Worm (Caenorhabditis elegans) whole organism, L2 larva: ENCODE measurements around the gene C45G9.10.

Experiments
- C34F6.9 ChIP-seq: fragments of 150-350 bp; optimal IDR thresholded peaks from 2 replicates; lab custom pipeline; 2014; ENCODE audit warnings: missing biosample characterization, missing genetic modification characterization
- F13H6.1 ChIP-seq: sonication (generic microtip); optimal IDR thresholded peaks from 2 replicates; lab custom pipeline; 2016; ENCODE audit warnings: missing genetic modification characterization, missing compliant biosample characterization
- R02D3.7 ChIP-seq: fragments of 150-350 bp; optimal IDR thresholded peaks from 2 replicates; lab custom pipeline; 2014; ENCODE audit warnings: missing biosample characterization, missing genetic modification characterization
- ZK546.5 ChIP-seq: sonication (generic microtip); optimal IDR thresholded peaks from 2 replicates; lab custom pipeline; 2017; ENCODE audit warnings: missing biosample characterization, missing genetic modification characterization
- alr-1 ChIP-seq: fragments of 150-350 bp; optimal IDR thresholded peaks from 2 replicates; lab custom pipeline; 2014; ENCODE audit warnings: missing biosample characterization, missing genetic modification characterization
- aly-2 ChIP-seq: fragments of 150-350 bp; optimal IDR thresholded peaks from 2 replicates; lab custom pipeline; 2014; ENCODE audit warnings: missing biosample characterization, missing genetic modification characterization
- ama-1 ChIP-seq: fragments of 150-350 bp; optimal IDR thresholded peaks from 2 replicates; lab custom pipeline; 2018; ENCODE audit warnings: inconsistent platforms
- blmp-1 ChIP-seq: sonication (generic microtip); optimal IDR thresholded peaks from 2 replicates; lab custom pipeline; 2017; ENCODE audit warnings: missing genetic modification characterization, mild to moderate bottlenecking, missing compliant biosample characterization, antibody characterized with exemption, moderate library complexity; ENCODE audit not compliant: insufficient read depth
- ceh-82 ChIP-seq: fragments of 150-350 bp; optimal IDR thresholded peaks from 2 replicates; lab custom pipeline; 2014; ENCODE audit warnings: missing biosample characterization, missing genetic modification characterization
- crh-2 ChIP-seq: sonication (generic microtip); optimal IDR thresholded peaks from 2 replicates; lab custom pipeline; 2017; ENCODE audit warnings: missing biosample characterization, missing genetic modification characterization
- dmd-4 ChIP-seq: sonication (generic microtip); optimal IDR thresholded peaks from 2 replicates; lab custom pipeline; 2017; ENCODE audit warnings: missing biosample characterization, missing genetic modification characterization
- egl-27 ChIP-seq: sonication (generic microtip); optimal IDR thresholded peaks from 3 replicates; lab custom pipeline; 2017; ENCODE audit warnings: missing biosample characterization, missing genetic modification reagents, missing genetic modification characterization
- elt-1 ChIP-seq: fragments of 150-350 bp; optimal IDR thresholded peaks from 2 replicates; lab custom pipeline; 2014; ENCODE audit warnings: missing biosample characterization, missing genetic modification characterization
- elt-3 ChIP-seq: sonication (generic microtip); optimal IDR thresholded peaks from 2 replicates; lab custom pipeline; 2017; ENCODE audit warnings: missing biosample characterization, missing genetic modification characterization
- fos-1 ChIP-seq: fragments of 150-350 bp; optimal IDR thresholded peaks from 2 replicates; lab custom pipeline; 2014; ENCODE audit warnings: missing biosample characterization, missing genetic modification characterization
- gmeb-1 ChIP-seq: fragments of 150-350 bp; optimal IDR thresholded peaks from 2 replicates; lab custom pipeline; 2014; ENCODE audit warnings: missing biosample characterization, missing genetic modification characterization
- lin-11 ChIP-seq: fragments of 150-350 bp; sonication (generic microtip); optimal IDR thresholded peaks from 2 replicates; lab custom pipeline; 2014; ENCODE audit warnings: missing biosample characterization, missing genetic modification characterization, inconsistent platforms, mixed read lengths
- lin-13 ChIP-seq: fragments of 150-350 bp; optimal IDR thresholded peaks from 2 replicates; lab custom pipeline; 2014; ENCODE audit warnings: missing biosample characterization, missing genetic modification reagents, missing genetic modification characterization
- lin-39 ChIP-seq: fragments of 150-350 bp; optimal IDR thresholded peaks from 2 replicates; lab custom pipeline; 2014; ENCODE audit warnings: missing biosample characterization, missing genetic modification reagents, missing genetic modification characterization
- lsy-2 ChIP-seq, 2 experiments: fragments of 150-350 bp in 1 of 2; sonication (generic microtip) in 1 of 2; optimal IDR thresholded peaks; 2 replicates each; lab custom pipeline; 2014 to 2017; ENCODE audit warnings: missing biosample characterization in 2 of 2, missing genetic modification characterization in 2 of 2
- mbf-1 ChIP-seq: sonication (generic microtip); optimal IDR thresholded peaks from 2 replicates; lab custom pipeline; 2017; ENCODE audit warnings: missing biosample characterization, missing genetic modification characterization
- nhr-10 ChIP-seq: sonication (generic microtip); optimal IDR thresholded peaks from 2 replicates; lab custom pipeline; 2017; ENCODE audit warnings: missing biosample characterization, missing genetic modification characterization
- nhr-11 ChIP-seq: fragments of 150-350 bp; optimal IDR thresholded peaks from 2 replicates; lab custom pipeline; 2014; ENCODE audit warnings: missing biosample characterization, missing genetic modification characterization
- nhr-12 ChIP-seq: fragments of 150-350 bp; optimal IDR thresholded peaks from 2 replicates; lab custom pipeline; 2014; ENCODE audit warnings: missing biosample characterization, missing genetic modification characterization
- nhr-129 ChIP-seq: fragments of 150-350 bp; optimal IDR thresholded peaks from 2 replicates; lab custom pipeline; 2014; ENCODE audit warnings: missing biosample characterization, missing genetic modification characterization
- nhr-21 ChIP-seq: fragments of 150-350 bp; optimal IDR thresholded peaks from 2 replicates; lab custom pipeline; 2014; ENCODE audit warnings: missing biosample characterization, missing genetic modification characterization
- nhr-237 ChIP-seq: fragments of 150-350 bp; optimal IDR thresholded peaks from 2 replicates; lab custom pipeline; 2014; ENCODE audit warnings: missing biosample characterization, missing genetic modification characterization
- nhr-25 ChIP-seq: fragments of 150-350 bp; sonication (generic microtip); optimal IDR thresholded peaks from 3 replicates; lab custom pipeline; 2014; ENCODE audit warnings: missing biosample characterization, missing genetic modification characterization
- nhr-77 ChIP-seq: fragments of 150-350 bp; optimal IDR thresholded peaks from 2 replicates; lab custom pipeline; 2014; ENCODE audit warnings: missing biosample characterization, missing genetic modification characterization
- peb-1 ChIP-seq: fragments of 150-350 bp; optimal IDR thresholded peaks from 2 replicates; lab custom pipeline; 2014; ENCODE audit warnings: missing biosample characterization, missing genetic modification characterization
- sma-3 ChIP-seq: sonication (generic microtip); optimal IDR thresholded peaks from 2 replicates; lab custom pipeline; 2016; ENCODE audit warnings: missing genetic modification reagents, missing genetic modification characterization, missing compliant biosample characterization
- sma-9 ChIP-seq, 2 experiments: fragments of 150-350 bp in 1 of 2; sonication (generic microtip) in 1 of 2; optimal IDR thresholded peaks; 2 replicates each; lab custom pipeline; 2014 to 2016; ENCODE audit warnings: missing genetic modification characterization in 2 of 2, mild to moderate bottlenecking in 1 of 2, missing biosample characterization in 1 of 2, missing compliant biosample characterization in 1 of 2, missing genetic modification reagents in 1 of 2, moderate library complexity in 1 of 2
- snpc-4 ChIP-seq: fragments of 150-350 bp; optimal IDR thresholded peaks from 2 replicates; lab custom pipeline; 2014; ENCODE audit warnings: missing biosample characterization, missing genetic modification characterization
- unc-39 ChIP-seq: fragments of 150-350 bp; optimal IDR thresholded peaks from 2 replicates; lab custom pipeline; 2014; ENCODE audit warnings: missing biosample characterization, missing genetic modification characterization
- unc-55 ChIP-seq: fragments of 150-350 bp; sonication (generic microtip); optimal IDR thresholded peaks from 3 replicates; lab custom pipeline; 2014; ENCODE audit warnings: missing biosample characterization, missing genetic modification reagents, missing genetic modification characterization
- unc-62 ChIP-seq: fragments of 150-350 bp; optimal IDR thresholded peaks from 2 replicates; lab custom pipeline; 2014; ENCODE audit warnings: missing biosample characterization, missing genetic modification reagents, missing genetic modification characterization
- zag-1 ChIP-seq: fragments of 150-350 bp; optimal IDR thresholded peaks from 2 replicates; lab custom pipeline; 2014; ENCODE audit warnings: missing biosample characterization, missing genetic modification characterization
- ztf-1 ChIP-seq: fragments of 200-800 bp; sonication (Bioruptor generic); conservative IDR thresholded peaks from 2 replicates; pipeline ENCODE4 v1.3.6; 2022; ENCODE audit warnings: missing genetic modification characterization, missing compliant biosample characterization
- ztf-4 ChIP-seq: fragments of 150-350 bp; optimal IDR thresholded peaks from 2 replicates; lab custom pipeline; 2014; ENCODE audit warnings: missing biosample characterization, missing genetic modification characterization

The C45G9.10 gene

ce11 chrIII:5077150-5077814, 15.6 kb upstream of the C45G9.10 start, which contains the start of gene alh-1:
alh-1 (plus strand) TSS chrIII:5077764.
- TF ChIP-seq nhr-129 (tag; lab: Kevin White, UChicago) = peak; percentile 43
- TF ChIP-seq egl-27 = no peak
- peak; percentile 1 for TF ChIP-seq gmeb-1 (tag; lab: Kevin White, UChicago)
- peak in 1 of 2 experiments; percentile 32 for TF ChIP-seq lsy-2 (tag; optimal IDR thresholded peaks at IDR 0.05; lab: Kevin White, UChicago)
- TF ChIP-seq mbf-1 (tag; lab: Kevin White, UChicago) = no peak
- TF ChIP-seq fos-1 (tag; lab: Kevin White, UChicago) = peak; percentile 69
- TF ChIP-seq sma-9 (GFP tag; optimal IDR thresholded peaks at IDR 0.05; lab: Kevin White, UChicago) = peak; percentile 67
- TF ChIP-seq sma-9 (tag; optimal IDR thresholded peaks at IDR 0.05; lab: Kevin White, UChicago) = no peak
- no peak for TF ChIP-seq ZK546.5 (tag; lab: Kevin White, UChicago)
- TF ChIP-seq F13H6.1 (tag; lab: Kevin White, UChicago) = peak; percentile 36

- TF ChIP-seq peb-1 (tag; lab: Kevin White, UChicago) (no peak), unc-55 (GFP tag; lab: Kevin White, UChicago) (peak; percentile 59)
Measured at ce11 chrIII:5076569-5076968, 14.9 kb upstream of the C45G9.10 start.

ce11 chrIII:5074398-5074797, 12.7 kb upstream of the C45G9.10 start, which contains the start of gene ttbk-6:
ttbk-6 (plus strand) TSS chrIII:5074698.
- TF ChIP-seq blmp-1 (tag; lab: Kevin White, UChicago) (no peak), C34F6.9 (tag; lab: Kevin White, UChicago) (no peak), ztf-1 (GFP tag; lab: Robert Waterston, UW) (no peak), ama-1 (lab: Kevin White, UChicago) (no peak), nhr-237 (tag; lab: Kevin White, UChicago) (no peak), fos-1 (tag; lab: Kevin White, UChicago) (no peak), lin-39 (tag; lab: Kevin White, UChicago) (no peak), nhr-77 (no peak)

- no peak for TF ChIP-seq lin-39 (tag; lab: Kevin White, UChicago)
- no peak for TF ChIP-seq unc-39 (tag; lab: Kevin White, UChicago)
- no peak for TF ChIP-seq elt-1 (tag; lab: Kevin White, UChicago)
- no peak for TF ChIP-seq snpc-4 (tag; lab: Kevin White, UChicago)
- TF ChIP-seq lin-11 (tag; lab: Kevin White, UChicago) = no peak
- no peak for TF ChIP-seq ztf-4 (tag; lab: Kevin White, UChicago)
- TF ChIP-seq alr-1 (tag; lab: Kevin White, UChicago) = no peak
- no peak for TF ChIP-seq zag-1 (tag; lab: Kevin White, UChicago)
- no peak for TF ChIP-seq sma-9 (GFP tag; optimal IDR thresholded peaks at IDR 0.05; lab: Kevin White, UChicago)
- TF ChIP-seq sma-9 (tag; optimal IDR thresholded peaks at IDR 0.05; lab: Kevin White, UChicago) = no peak
Measured at ce11 chrIII:5071509-5071908, 9.8 kb upstream of the C45G9.10 start, which contains the start of gene C45G9.12. C45G9.12 (minus strand) TSS chrIII:5071609.

DNA sequence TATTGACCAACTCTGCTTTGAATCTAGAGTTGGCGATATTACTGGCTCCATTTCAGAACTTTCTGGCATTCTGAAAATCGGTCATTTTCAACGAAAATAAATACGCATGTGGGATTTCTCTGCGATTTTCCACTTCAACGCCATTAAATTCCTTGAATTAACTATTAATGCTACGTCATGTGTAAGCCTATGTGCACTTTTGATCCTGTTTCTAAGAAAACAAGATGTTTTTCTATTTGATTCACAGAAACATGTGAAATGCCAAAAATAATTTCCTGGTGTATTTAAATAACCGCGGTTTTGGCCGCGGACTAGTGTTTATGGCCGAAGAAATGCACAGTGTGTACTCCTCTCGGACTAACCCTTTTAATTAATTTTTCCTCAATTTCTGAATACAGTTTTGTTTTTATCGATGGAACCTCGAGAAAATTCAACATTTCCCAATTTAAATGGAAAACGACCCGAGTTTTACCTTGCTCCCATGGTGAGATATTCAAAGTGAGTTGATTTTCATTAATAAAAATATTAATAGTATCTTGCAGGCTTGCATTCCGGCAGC, 7.1 kb upstream of the C45G9.10 start, which contains the start of the genes C45G9.11 and C45G9.2:
TSS of gene C45G9.11 (minus strand) at position 51 of the 559 bp plus-strand sequence.
TSS of gene C45G9.2 (plus strand) at position 392 of the 559 bp plus-strand sequence.
- TF ChIP-seq snpc-4 (tag; lab: Kevin White, UChicago) = peak; percentile 42
- TF ChIP-seq alr-1 (tag; lab: Kevin White, UChicago) = no peak
- peak; percentile 81 for TF ChIP-seq unc-55 (GFP tag; lab: Kevin White, UChicago)
- peak; percentile 94 for TF ChIP-seq gmeb-1 (tag; lab: Kevin White, UChicago)
- no peak for TF ChIP-seq unc-39 (tag; lab: Kevin White, UChicago)
- no peak for TF ChIP-seq egl-27
- TF ChIP-seq elt-3 = no peak
- TF ChIP-seq aly-2 = no peak
- no peak for TF ChIP-seq nhr-21 (tag; lab: Kevin White, UChicago)
- no peak for TF ChIP-seq nhr-10
- peak; percentile 74 for TF ChIP-seq lin-13 (GFP tag; lab: Kevin White, UChicago)
- no peak for TF ChIP-seq lin-39 (tag; lab: Kevin White, UChicago)
- TF ChIP-seq ceh-82 (tag; lab: Kevin White, UChicago) = no peak
- TF ChIP-seq R02D3.7 (tag; lab: Kevin White, UChicago) = peak; percentile 11
- TF ChIP-seq nhr-129 (tag; lab: Kevin White, UChicago) = peak; percentile 20
- TF ChIP-seq ztf-1 (GFP tag; lab: Robert Waterston, UW) = no peak
- TF ChIP-seq ztf-4 (tag; lab: Kevin White, UChicago) = peak; percentile 43
- TF ChIP-seq ZK546.5 (tag; lab: Kevin White, UChicago) = no peak
- no peak for TF ChIP-seq mbf-1 (tag; lab: Kevin White, UChicago)
- no peak for TF ChIP-seq nhr-12 (tag; lab: Kevin White, UChicago)
- TF ChIP-seq peb-1 (tag; lab: Kevin White, UChicago) = no peak
- TF ChIP-seq blmp-1 (tag; lab: Kevin White, UChicago) = no peak
- TF ChIP-seq unc-62 = no peak
- no peak for TF ChIP-seq zag-1 (tag; lab: Kevin White, UChicago)
- no peak for TF ChIP-seq nhr-25
- TF ChIP-seq lin-11 (tag; lab: Kevin White, UChicago) = peak; percentile 11
- no peak for TF ChIP-seq nhr-77
- TF ChIP-seq nhr-11 = no peak
- peak; percentile 83 for TF ChIP-seq sma-3 (GFP tag; lab: Kevin White, UChicago)
- TF ChIP-seq lsy-2 (tag; optimal IDR thresholded peaks at IDR 0.05; lab: Kevin White, UChicago) = peak; percentile 71 to 85
- peak; percentile 43 for TF ChIP-seq crh-2 (tag; lab: Kevin White, UChicago)
- no peak for TF ChIP-seq dmd-4
- TF ChIP-seq nhr-237 (tag; lab: Kevin White, UChicago) = no peak
- no peak for TF ChIP-seq elt-1 (tag; lab: Kevin White, UChicago)
